Worm (Caenorhabditis elegans): ENCODE data around the gene F59D6.1.

ce11 chrV:3024274-3024673 lies 20.7 kb upstream of the F59D6.1 start, which contains the start of gene asp-8:
- no peak for TF ChIP-seq skn-1 (tag; optimal IDR thresholded peaks at IDR 0.05)
- TF ChIP-seq madf-5 (GFP tag; IDR thresholded peaks at IDR 0.05), result no peak
- TF ChIP-seq lin-39 (tag; optimal IDR thresholded peaks at IDR 0.05), result no peak
- TF ChIP-seq F49E8.2 (tag; optimal IDR thresholded peaks at IDR 0.05; ENCODE audit: borderline replicate concordance), result no peak
- TF ChIP-seq unc-130 (GFP tag; optimal IDR thresholded peaks at IDR 0.05), result no peak
- no peak for TF ChIP-seq lin-38 (GFP tag; IDR thresholded peaks at IDR 0.05)
- no peak for TF ChIP-seq arid-1 (GFP tag; conservative IDR thresholded peaks at IDR 0.05)
- no peak for TF ChIP-seq ama-1 (optimal IDR thresholded peaks at IDR 0.05)
- no peak for TF ChIP-seq dve-1 (tag; optimal IDR thresholded peaks at IDR 0.05; ENCODE audit: insufficient read depth)
- TF ChIP-seq nhr-42 (GFP tag; IDR thresholded peaks at IDR 0.05), result no peak

All from whole organism, L4 larva.